Fruit fly (Drosophila melanogaster): ENCODE data around the gene Ptp61F.

Gene Ptp61F

dm6 chr3L:1352065-1352464, 123.0 kb downstream of the Ptp61F start (continued):
- TF ChIP-seq Eip74EF (GFP tag; optimal IDR thresholded peaks at IDR 0.05) (peak in 1 of 2 experiments; percentile 29), CG2712 (tag; optimal IDR thresholded peaks at IDR 0.05) (peak; percentile 68), Myb (GFP tag; optimal IDR thresholded peaks at IDR 0.05) (peak; percentile 21), CG10431 (GFP tag; optimal IDR thresholded peaks at IDR 0.05) (peak; percentile 24), nau (GFP tag; optimal IDR thresholded peaks at IDR 0.05) (peak; percentile 10), eyg (GFP tag; optimal IDR thresholded peaks at IDR 0.05) (no peak), CG10654 (GFP tag; optimal IDR thresholded peaks at IDR 0.05) (no peak), CG14965 (GFP tag; optimal IDR thresholded peaks at IDR 0.05; ENCODE audit: borderline replicate concordance) (no peak), Ravus (GFP tag; IDR thresholded peaks at IDR 0.05) (no peak), org-1 (GFP tag; optimal IDR thresholded peaks at IDR 0.05) (no peak), chinmo (GFP tag; IDR thresholded peaks at IDR 0.05; ENCODE audit: partially characterized antibody) (peak; percentile 83; the same call in 2 of the 4 replicates), Mrtf (GFP tag; IDR thresholded peaks at IDR 0.05) (no peak), Asciz (GFP tag; optimal IDR thresholded peaks at IDR 0.05) (no peak), CG17568 (GFP tag; optimal IDR thresholded peaks at IDR 0.05) (peak; percentile 32), Taf1 (GFP tag; IDR thresholded peaks at IDR 0.05) (no peak), CG12236 (GFP tag; optimal IDR thresholded peaks at IDR 0.05) (peak; percentile 30), Dp (GFP tag; optimal IDR thresholded peaks at IDR 0.05) (peak; percentile 7), Abd-B (GFP tag; optimal IDR thresholded peaks at IDR 0.05) (peak; percentile 43), CG18619 (GFP tag; optimal IDR thresholded peaks at IDR 0.05) (no peak), CG14860 (GFP tag; IDR thresholded peaks at IDR 0.05; ENCODE audit: partially characterized antibody) (peak; percentile 84), en (GFP tag; optimal IDR thresholded peaks at IDR 0.05) (no peak), MBD-R2 (GFP tag; IDR thresholded peaks at IDR 0.05) (peak; percentile 39; the same call in 1 of the 2 replicates), sob (GFP tag; IDR thresholded peaks at IDR 0.05) (no peak), Spps (tag; optimal IDR thresholded peaks at IDR 0.05) (peak; percentile 31), aop (GFP tag; IDR thresholded peaks at IDR 0.05) (no peak), hb (GFP tag; IDR thresholded peaks at IDR 0.05; ENCODE audit: partially characterized antibody) (peak; percentile 66; the same call in 2 of the 3 replicates), dan (GFP tag; IDR thresholded peaks at IDR 0.05) (no peak), bcd (GFP tag; optimal IDR thresholded peaks at IDR 0.05) (peak; percentile 10), gfzf (GFP tag; optimal IDR thresholded peaks at IDR 0.05) (peak; percentile 15), CG12071 (GFP tag; optimal IDR thresholded peaks at IDR 0.05) (no peak), Trl (optimal IDR thresholded peaks at IDR 0.05) (no peak), Trl (GFP tag; optimal IDR thresholded peaks at IDR 0.05) (peak; percentile 19), Bdp1 (GFP tag; optimal IDR thresholded peaks at IDR 0.05) (no peak), Oaz (GFP tag; IDR thresholded peaks at IDR 0.05) (no peak), pita (GFP tag; optimal IDR thresholded peaks at IDR 0.05) (peak; percentile 34), CG30431 (GFP tag; optimal IDR thresholded peaks at IDR 0.05) (no peak), CG4820 (GFP tag; optimal IDR thresholded peaks at IDR 0.05) (no peak), CG11695 (GFP tag; IDR thresholded peaks at IDR 0.05) (no peak), crp (GFP tag; optimal IDR thresholded peaks at IDR 0.05) (no peak), CG8944 (GFP tag; optimal IDR thresholded peaks at IDR 0.05) (no peak), sqz (GFP tag; optimal IDR thresholded peaks at IDR 0.05) (no peak), schlank (tag; optimal IDR thresholded peaks at IDR 0.05) (no peak), Oli (tag; optimal IDR thresholded peaks at IDR 0.05) (no peak), Deaf1 (tag; optimal IDR thresholded peaks at IDR 0.05) (peak; percentile 2), CG1792 (GFP tag; optimal IDR thresholded peaks at IDR 0.05) (no peak), cad (GFP tag; optimal IDR thresholded peaks at IDR 0.05) (peak; percentile 41), sd (tag; optimal IDR thresholded peaks at IDR 0.05) (peak; percentile 91), CG31441 (GFP tag; IDR thresholded peaks at IDR 0.05) (peak; percentile 59; the same call in 1 of the 2 replicates), ac (GFP tag; optimal IDR thresholded peaks at IDR 0.05) (no peak), zen (tag; optimal IDR thresholded peaks at IDR 0.05) (peak; percentile 61), lilli (GFP tag; optimal IDR thresholded peaks at IDR 0.05) (peak; percentile 61)

Measured in whole organism, embryonic.